Worm (Caenorhabditis elegans) whole organism, early embryonic: ENCODE results near the gene F39G3.5.

Experiments
- aly-1 ChIP-seq: sonication (generic microtip); optimal IDR thresholded peaks from 2 replicates; lab custom pipeline; 2016; ENCODE audit warnings: missing genetic modification characterization, missing compliant biosample characterization
- ama-1 ChIP-seq: fragments of 150-350 bp; optimal IDR thresholded peaks from 2 replicates; lab custom pipeline; 2014
- tbx-37 ChIP-seq: fragments of 200-800 bp; sonication (Bioruptor generic); conservative IDR thresholded peaks from 2 replicates; pipeline ENCODE4 v1.3.6; 2022; ENCODE audit warnings: missing genetic modification reagents, missing genetic modification characterization, missing compliant biosample characterization

ce11 chrV:4754684-4755211 lies 32.3 kb downstream of the F39G3.5 start:
- TF ChIP-seq ama-1, result no peak
- TF ChIP-seq aly-1, result no peak
- no peak for TF ChIP-seq tbx-37 (GFP tag; lab: Robert Waterston, UW)
